Worm (Caenorhabditis elegans): ENCODE measurements around the gene Y56A3A.16.
A peak's percentile ranks its signal among the peaks of the same experiment; 100 is the strongest.

The Y56A3A.16 gene

ce11 chrIII:11914220-11914619 is at the start of gene Y56A3A.16:
TSS of gene Y56A3A.16 (minus strand) at chrIII:11914320.
- TF ChIP-seq pha-4 (tag; optimal IDR thresholded peaks at IDR 0.05) (no peak), nhr-12 (tag; optimal IDR thresholded peaks at IDR 0.05) (no peak), fkh-2 (tag; optimal IDR thresholded peaks at IDR 0.05) (no peak), R02D3.7 (tag; optimal IDR thresholded peaks at IDR 0.05) (no peak), jun-1 (tag; optimal IDR thresholded peaks at IDR 0.05) (no peak), ztf-4 (tag; optimal IDR thresholded peaks at IDR 0.05) (no peak), fos-1 (tag; optimal IDR thresholded peaks at IDR 0.05) (no peak), snpc-4 (tag; optimal IDR thresholded peaks at IDR 0.05) (no peak)

ce11 chrIII:11960080-11960479 is 46.0 kb upstream of the Y56A3A.16 start, which contains the start of gene top-3:
TSS of gene top-3 (minus strand) at chrIII:11960180.
- TF ChIP-seq nhr-25 (tag; optimal IDR thresholded peaks at IDR 0.05), result no peak
- no peak for TF ChIP-seq ztf-11 (tag; optimal IDR thresholded peaks at IDR 0.05)
- TF ChIP-seq elt-3 (tag; optimal IDR thresholded peaks at IDR 0.05), result no peak
- TF ChIP-seq ceh-9 (tag; optimal IDR thresholded peaks at IDR 0.05), result no peak
- no peak for TF ChIP-seq ama-1 (optimal IDR thresholded peaks at IDR 0.05)
- TF ChIP-seq nhr-23 (tag; optimal IDR thresholded peaks at IDR 0.05), result no peak
- no peak for TF ChIP-seq ZK546.5 (tag; optimal IDR thresholded peaks at IDR 0.05)
- TF ChIP-seq nhr-67 (tag; optimal IDR thresholded peaks at IDR 0.05), result no peak
- no peak for TF ChIP-seq unc-39 (tag; optimal IDR thresholded peaks at IDR 0.05)
- no peak for TF ChIP-seq hmg-11 (tag; optimal IDR thresholded peaks at IDR 0.05)
- TF ChIP-seq nhr-76 (tag; optimal IDR thresholded peaks at IDR 0.05), result no peak
- no peak for TF ChIP-seq ceh-82 (tag; optimal IDR thresholded peaks at IDR 0.05)
- no peak for TF ChIP-seq unc-62 (GFP tag; optimal IDR thresholded peaks at IDR 0.05)
- TF ChIP-seq ceh-16 (tag; optimal IDR thresholded peaks at IDR 0.05), result no peak

- TF ChIP-seq skn-1 (tag; optimal IDR thresholded peaks at IDR 0.05), result no peak
- TF ChIP-seq nfya-1 (tag; optimal IDR thresholded peaks at IDR 0.05; ENCODE audit: insufficient read depth), result peak; percentile 85
- TF ChIP-seq pha-4 (tag; optimal IDR thresholded peaks at IDR 0.05), result no peak
Observed at ce11 chrIII:11954150-11954549, 40.0 kb upstream of the Y56A3A.16 start.

- TF ChIP-seq zag-1 (tag; optimal IDR thresholded peaks at IDR 0.05) (no peak), ceh-16 (tag; optimal IDR thresholded peaks at IDR 0.05) (no peak), ztf-4 (tag; optimal IDR thresholded peaks at IDR 0.05) (no peak), nhr-237 (tag; optimal IDR thresholded peaks at IDR 0.05) (no peak), nhr-11 (tag; optimal IDR thresholded peaks at IDR 0.05) (no peak), nhr-25 (tag; optimal IDR thresholded peaks at IDR 0.05) (no peak), egl-5 (tag; optimal IDR thresholded peaks at IDR 0.05) (no peak), fkh-2 (tag; optimal IDR thresholded peaks at IDR 0.05) (no peak), nhr-43 (tag; optimal IDR thresholded peaks at IDR 0.05; ENCODE audit: poor library complexity, severe bottlenecking) (no peak), ZK546.5 (tag; optimal IDR thresholded peaks at IDR 0.05) (no peak), R02D3.7 (tag; optimal IDR thresholded peaks at IDR 0.05) (no peak), mdl-1 (tag; optimal IDR thresholded peaks at IDR 0.05) (no peak), fkh-10 (GFP tag; optimal IDR thresholded peaks at IDR 0.05) (no peak), ama-1 (optimal IDR thresholded peaks at IDR 0.05) (no peak), elt-1 (tag; optimal IDR thresholded peaks at IDR 0.05) (no peak), nhr-28 (tag; optimal IDR thresholded peaks at IDR 0.05) (no peak)
Observed at ce11 chrIII:11951111-11951510, 37.0 kb upstream of the Y56A3A.16 start.

ce11 chrIII:11949276-11949879 is 35.3 kb upstream of the Y56A3A.16 start:
- TF ChIP-seq ztf-4 (tag; optimal IDR thresholded peaks at IDR 0.05) (no peak), unc-39 (tag; optimal IDR thresholded peaks at IDR 0.05) (no peak), nhr-28 (tag; optimal IDR thresholded peaks at IDR 0.05) (no peak), lin-39 (tag; optimal IDR thresholded peaks at IDR 0.05) (no peak), ztf-11 (tag; optimal IDR thresholded peaks at IDR 0.05) (no peak), elt-2 (tag; optimal IDR thresholded peaks at IDR 0.05) (peak; percentile 40), mdl-1 (tag; optimal IDR thresholded peaks at IDR 0.05) (no peak), nhr-77 (tag; optimal IDR thresholded peaks at IDR 0.05) (no peak), eor-1 (tag; optimal IDR thresholded peaks at IDR 0.05) (no peak), R02D3.7 (tag; optimal IDR thresholded peaks at IDR 0.05) (no peak), pha-4 (tag; optimal IDR thresholded peaks at IDR 0.05) (peak; percentile 37), ceh-9 (tag; optimal IDR thresholded peaks at IDR 0.05) (no peak), ceh-28 (tag; optimal IDR thresholded peaks at IDR 0.05) (no peak), skn-1 (tag; optimal IDR thresholded peaks at IDR 0.05) (no peak), nhr-23 (tag; optimal IDR thresholded peaks at IDR 0.05) (no peak), jun-1 (tag; optimal IDR thresholded peaks at IDR 0.05) (no peak), pqm-1 (tag; optimal IDR thresholded peaks at IDR 0.05) (peak; percentile 40)
